Fruit fly (Drosophila melanogaster): ENCODE data around the gene CG11403.

DNA sequence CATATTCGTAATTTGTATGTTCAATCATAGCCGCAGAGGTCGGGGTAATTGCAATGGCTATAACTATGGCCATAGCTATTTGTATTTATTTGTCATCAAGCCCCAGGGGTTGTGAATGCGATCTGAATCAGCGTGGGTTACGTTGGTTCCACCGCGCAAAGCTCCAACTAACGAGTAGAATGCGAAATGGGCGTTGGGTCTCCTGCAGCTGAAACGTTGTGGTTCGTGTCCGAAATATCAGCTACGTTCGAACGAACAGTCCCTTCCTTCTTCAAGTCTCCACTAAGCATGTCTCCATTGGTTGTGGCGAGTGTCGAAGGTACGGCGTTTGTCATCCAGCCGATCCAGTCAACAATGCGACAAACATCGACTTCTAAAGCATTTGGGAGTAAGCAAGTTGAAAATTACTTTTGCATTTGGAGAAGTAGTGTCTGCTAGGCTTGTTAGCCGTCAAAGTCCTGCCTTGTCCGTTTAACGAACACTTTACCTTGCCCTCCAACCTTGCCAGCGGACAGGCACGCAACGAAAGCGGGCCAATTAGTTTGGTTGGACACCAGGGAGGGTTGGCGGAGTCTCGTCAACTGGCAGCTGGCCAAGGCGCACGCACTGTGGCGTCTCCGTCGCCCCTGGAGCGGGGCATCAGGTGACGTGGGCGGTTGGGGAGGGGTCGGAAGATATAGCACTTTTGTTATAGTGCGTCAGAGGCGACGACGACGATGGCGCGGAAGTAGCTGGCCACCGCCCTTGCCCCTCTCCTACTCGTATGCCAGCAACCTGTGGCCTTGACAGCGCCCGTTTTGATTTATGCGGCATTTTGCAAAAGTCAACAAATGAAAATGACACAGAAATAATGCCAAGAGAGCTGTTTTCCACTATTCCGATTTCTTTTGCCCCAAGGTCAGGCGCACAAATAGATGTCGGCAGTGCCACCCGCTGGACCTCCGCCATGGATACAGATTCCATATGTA is 47.5 kb upstream of the CG11403 start, which contains the start of gene CG32812:
- TF ChIP-seq CG11504 (tag; optimal IDR thresholded peaks at IDR 0.05) (no peak), ci (GFP tag; IDR thresholded peaks at IDR 0.05) (no peak), ac (GFP tag; optimal IDR thresholded peaks at IDR 0.05) (no peak), CG3847 (GFP tag; IDR thresholded peaks at IDR 0.05) (no peak), az2 (GFP tag; optimal IDR thresholded peaks at IDR 0.05) (no peak), sug (tag; optimal IDR thresholded peaks at IDR 0.05) (no peak), tap (tag; optimal IDR thresholded peaks at IDR 0.05) (no peak), disco-r (GFP tag; optimal IDR thresholded peaks at IDR 0.05) (no peak), Adf1 (GFP tag; IDR thresholded peaks at IDR 0.05) (no peak), Rx (GFP tag; IDR thresholded peaks at IDR 0.05) (no peak), Nf-YC (tag; optimal IDR thresholded peaks at IDR 0.05) (no peak), psq (GFP tag; optimal IDR thresholded peaks at IDR 0.05) (no peak)
